Fruit fly (Drosophila melanogaster): ENCODE measurements around the gene CG15365.

The CG15365 gene

dm6 chrX:9046986-9047385 lies 20.8 kb downstream of the CG15365 start (continued):
- TF ChIP-seq ss (GFP tag; optimal IDR thresholded peaks at IDR 0.05) (peak; percentile 16 to 47), Ets96B (tag; optimal IDR thresholded peaks at IDR 0.05) (peak; percentile 66), Sox14 (GFP tag; optimal IDR thresholded peaks at IDR 0.05) (peak; percentile 66), Lpt (GFP tag; optimal IDR thresholded peaks at IDR 0.05) (peak; percentile 45), CG8119 (GFP tag; IDR thresholded peaks at IDR 0.05) (peak; percentile 76), Met (GFP tag; optimal IDR thresholded peaks at IDR 0.05) (peak; percentile 44), salr (GFP tag; optimal IDR thresholded peaks at IDR 0.05) (peak in 1 of 2 experiments; percentile 50), CG32006 (GFP tag; optimal IDR thresholded peaks at IDR 0.05) (peak; percentile 62), vri (GFP tag; optimal IDR thresholded peaks at IDR 0.05) (no peak), CG3919 (GFP tag; optimal IDR thresholded peaks at IDR 0.05) (peak; percentile 73), net (GFP tag; optimal IDR thresholded peaks at IDR 0.05) (peak; percentile 46), CG16779 (tag; optimal IDR thresholded peaks at IDR 0.05) (no peak), CG34406 (GFP tag; optimal IDR thresholded peaks at IDR 0.05) (peak; percentile 5), Smox (GFP tag; optimal IDR thresholded peaks at IDR 0.05) (peak; percentile 13), Hr39 (GFP tag; optimal IDR thresholded peaks at IDR 0.05) (peak; percentile 58), eg (GFP tag; IDR thresholded peaks at IDR 0.05) (peak; percentile 88), CG8319 (GFP tag; optimal IDR thresholded peaks at IDR 0.05) (no peak), Ets21C (GFP tag; optimal IDR thresholded peaks at IDR 0.05) (no peak), CG31627 (GFP tag; optimal IDR thresholded peaks at IDR 0.05) (peak; percentile 33), CG4318 (GFP tag; optimal IDR thresholded peaks at IDR 0.05) (peak; percentile 57), CG10669 (GFP tag; optimal IDR thresholded peaks at IDR 0.05) (peak; percentile 63), fd85E (GFP tag; optimal IDR thresholded peaks at IDR 0.05) (no peak), CG6276 (GFP tag; optimal IDR thresholded peaks at IDR 0.05) (peak; percentile 72), CG6854 (GFP tag; optimal IDR thresholded peaks at IDR 0.05) (no peak)

dm6 chrX:9046383-9046941 lies 21.3 kb downstream of the CG15365 start:
- no peak for TF ChIP-seq salr (GFP tag; optimal IDR thresholded peaks at IDR 0.05)
- no peak for TF ChIP-seq CG16779 (tag; optimal IDR thresholded peaks at IDR 0.05)
- TF ChIP-seq CG4318 (GFP tag; optimal IDR thresholded peaks at IDR 0.05), result no peak
- no peak for TF ChIP-seq CG6276 (GFP tag; optimal IDR thresholded peaks at IDR 0.05)
- TF ChIP-seq CG8119 (GFP tag; IDR thresholded peaks at IDR 0.05), result peak; percentile 46; the same call in 1 of the 3 replicates
- peak; percentile 15 for TF ChIP-seq topi (GFP tag; optimal IDR thresholded peaks at IDR 0.05)
- TF ChIP-seq pdm3 (GFP tag; optimal IDR thresholded peaks at IDR 0.05), result peak; percentile 41
- no peak for TF ChIP-seq CG3919 (GFP tag; optimal IDR thresholded peaks at IDR 0.05)
- TF ChIP-seq Lpt (GFP tag; optimal IDR thresholded peaks at IDR 0.05), result no peak
- TF ChIP-seq CG32006 (GFP tag; optimal IDR thresholded peaks at IDR 0.05), result peak; percentile 15
- no peak for TF ChIP-seq net (GFP tag; optimal IDR thresholded peaks at IDR 0.05)
- TF ChIP-seq fd85E (GFP tag; optimal IDR thresholded peaks at IDR 0.05), result no peak
- TF ChIP-seq Sox14 (GFP tag; optimal IDR thresholded peaks at IDR 0.05), result peak; percentile 6
- TF ChIP-seq eg (GFP tag; IDR thresholded peaks at IDR 0.05), result no peak
- no peak for TF ChIP-seq Hr4 (GFP tag; optimal IDR thresholded peaks at IDR 0.05)
- TF ChIP-seq Eip78C (GFP tag), result peak; percentile 86
- TF ChIP-seq achi (GFP tag; optimal IDR thresholded peaks at IDR 0.05), result peak; percentile 34
- TF ChIP-seq Eip75B (GFP tag; optimal IDR thresholded peaks at IDR 0.05), result peak; percentile 20
- TF ChIP-seq Blimp-1 (GFP tag; optimal IDR thresholded peaks at IDR 0.05), result no peak
- TF ChIP-seq CG11762 (GFP tag; optimal IDR thresholded peaks at IDR 0.05; ENCODE audit: insufficient read depth), result no peak
- peak; percentile 4 for TF ChIP-seq vri (GFP tag; optimal IDR thresholded peaks at IDR 0.05)
- no peak for TF ChIP-seq CG1621 (tag; optimal IDR thresholded peaks at IDR 0.05)
- TF ChIP-seq cyc (GFP tag; optimal IDR thresholded peaks at IDR 0.05), result no peak
- peak; percentile 29 for TF ChIP-seq CG10631 (GFP tag; optimal IDR thresholded peaks at IDR 0.05)
- no peak for TF ChIP-seq ss (GFP tag; optimal IDR thresholded peaks at IDR 0.05)
- TF ChIP-seq Met (GFP tag; optimal IDR thresholded peaks at IDR 0.05), result peak; percentile 25
- peak; percentile 33 for TF ChIP-seq acj6 (GFP tag; optimal IDR thresholded peaks at IDR 0.05)
- TF ChIP-seq Ets96B (tag; optimal IDR thresholded peaks at IDR 0.05), result peak; percentile 43
- TF ChIP-seq CG9139 (GFP tag; optimal IDR thresholded peaks at IDR 0.05), result no peak
- TF ChIP-seq CG8319 (GFP tag; optimal IDR thresholded peaks at IDR 0.05), result no peak
- peak; percentile 50 for TF ChIP-seq CG6163 (GFP tag; IDR thresholded peaks at IDR 0.05)
- TF ChIP-seq lz (GFP tag; optimal IDR thresholded peaks at IDR 0.05), result peak; percentile 26
- TF ChIP-seq CG3032 (tag; optimal IDR thresholded peaks at IDR 0.05), result peak; percentile 28
- TF ChIP-seq fkh (GFP tag; optimal IDR thresholded peaks at IDR 0.05), result no peak
- TF ChIP-seq CG31627 (GFP tag; optimal IDR thresholded peaks at IDR 0.05), result peak; percentile 22
- TF ChIP-seq dac (GFP tag; optimal IDR thresholded peaks at IDR 0.05), result no peak
- TF ChIP-seq CG7368 (GFP tag; optimal IDR thresholded peaks at IDR 0.05), result no peak
- TF ChIP-seq fd59A (GFP tag; optimal IDR thresholded peaks at IDR 0.05), result peak; percentile 5
- TF ChIP-seq svp (GFP tag), result peak; percentile 64
- TF ChIP-seq CG6808 (GFP tag; optimal IDR thresholded peaks at IDR 0.05), result no peak
- peak; percentile 32 for TF ChIP-seq spab (GFP tag; optimal IDR thresholded peaks at IDR 0.05)
